Fruit fly (Drosophila melanogaster): ENCODE measurements around the gene CG2898.

Gene CG2898

dm6 chrX:10367801-10368203 is 7.4 kb upstream of the CG2898 start, which contains the start of gene CG17841:
Gene CG17841 (plus strand): TSS chrX:10368052.
- TF ChIP-seq CG4496 (GFP tag; IDR thresholded peaks at IDR 0.05) (no peak), CG12605 (GFP tag; IDR thresholded peaks at IDR 0.05) (0 out of 2 replicates have a peak, but pooled peaks have one; percentile 20), CG8301 (tag; optimal IDR thresholded peaks at IDR 0.05) (no peak)

DNA sequence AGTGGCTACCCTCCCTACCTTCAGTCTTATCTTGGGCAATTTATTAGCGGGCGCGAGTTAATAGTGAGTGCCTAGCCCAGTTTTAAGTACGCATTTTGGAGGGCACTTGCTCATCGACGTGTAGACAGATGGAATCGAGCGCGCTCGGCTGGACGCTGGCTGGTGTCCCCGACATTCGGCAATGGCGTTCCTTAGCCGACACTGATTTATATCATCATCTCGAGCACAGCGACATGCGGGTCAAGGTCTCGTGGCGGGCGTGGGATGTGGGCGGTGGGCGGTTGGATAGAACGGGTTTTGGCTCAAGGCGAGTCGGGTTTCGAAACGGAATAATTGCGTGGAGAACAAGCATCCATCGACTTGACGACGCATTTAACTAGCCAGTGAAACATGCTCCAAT is 5.9 kb upstream of the CG2898 start:
- TF ChIP-seq CG9948 (tag; optimal IDR thresholded peaks at IDR 0.05), result no peak
- TF ChIP-seq CG12605 (GFP tag; IDR thresholded peaks at IDR 0.05), result no peak
- TF ChIP-seq CG8159 (tag; optimal IDR thresholded peaks at IDR 0.05), result no peak
- TF ChIP-seq CG4496 (GFP tag; IDR thresholded peaks at IDR 0.05), result no peak
- TF ChIP-seq CG13204 (GFP tag; optimal IDR thresholded peaks at IDR 0.05), result no peak
- no peak for TF ChIP-seq CG10348 (GFP tag; IDR thresholded peaks at IDR 0.05)
- no peak for TF ChIP-seq CG34367 (tag; optimal IDR thresholded peaks at IDR 0.05)
- no peak for TF ChIP-seq CG15710 (tag; optimal IDR thresholded peaks at IDR 0.05)
- no peak for TF ChIP-seq rn (GFP tag; IDR thresholded peaks at IDR 0.05)
- TF ChIP-seq CG17806 (tag; optimal IDR thresholded peaks at IDR 0.05), result no peak
- TF ChIP-seq Snoo (tag; optimal IDR thresholded peaks at IDR 0.05), result no peak
- TF ChIP-seq Pif1B (GFP tag; optimal IDR thresholded peaks at IDR 0.05), result no peak
- TF ChIP-seq gl (tag; optimal IDR thresholded peaks at IDR 0.05), result no peak
- TF ChIP-seq D1 (tag; optimal IDR thresholded peaks at IDR 0.05), result no peak
- no peak for TF ChIP-seq CG14655 (GFP tag; optimal IDR thresholded peaks at IDR 0.05)

DNA sequence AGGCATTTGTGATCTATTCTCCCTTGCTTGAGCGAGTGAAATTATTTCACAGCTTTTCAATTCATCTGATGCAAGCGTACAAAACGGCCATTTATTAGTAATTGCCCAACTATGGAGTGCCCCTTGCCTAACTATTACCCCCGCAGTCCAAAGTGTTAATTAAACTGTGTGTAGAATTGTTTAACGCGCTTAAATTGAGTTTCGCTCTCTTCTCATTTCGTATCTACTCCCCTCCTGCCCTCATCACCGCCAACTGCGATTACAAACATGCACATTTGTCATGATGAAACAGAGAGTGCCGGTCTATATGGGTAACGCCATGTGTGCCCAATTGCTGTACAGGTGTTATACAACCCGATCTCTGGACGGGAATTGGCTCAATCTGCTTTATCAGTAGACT is 5.4 kb upstream of the CG2898 start:
- TF ChIP-seq CG10348 (GFP tag; IDR thresholded peaks at IDR 0.05) (no peak), CG12605 (GFP tag; IDR thresholded peaks at IDR 0.05) (no peak), CG8159 (tag; optimal IDR thresholded peaks at IDR 0.05) (no peak), Ets98B (GFP tag; IDR thresholded peaks at IDR 0.05) (no peak), CG13204 (GFP tag; optimal IDR thresholded peaks at IDR 0.05) (no peak), CG32121 (GFP tag; IDR thresholded peaks at IDR 0.05) (no peak), CG8301 (tag; optimal IDR thresholded peaks at IDR 0.05) (no peak), CG15710 (tag; optimal IDR thresholded peaks at IDR 0.05) (no peak), EcR (GFP tag; optimal IDR thresholded peaks at IDR 0.05) (no peak), CG17806 (tag; optimal IDR thresholded peaks at IDR 0.05) (no peak), D1 (tag; optimal IDR thresholded peaks at IDR 0.05) (no peak)

DNA sequence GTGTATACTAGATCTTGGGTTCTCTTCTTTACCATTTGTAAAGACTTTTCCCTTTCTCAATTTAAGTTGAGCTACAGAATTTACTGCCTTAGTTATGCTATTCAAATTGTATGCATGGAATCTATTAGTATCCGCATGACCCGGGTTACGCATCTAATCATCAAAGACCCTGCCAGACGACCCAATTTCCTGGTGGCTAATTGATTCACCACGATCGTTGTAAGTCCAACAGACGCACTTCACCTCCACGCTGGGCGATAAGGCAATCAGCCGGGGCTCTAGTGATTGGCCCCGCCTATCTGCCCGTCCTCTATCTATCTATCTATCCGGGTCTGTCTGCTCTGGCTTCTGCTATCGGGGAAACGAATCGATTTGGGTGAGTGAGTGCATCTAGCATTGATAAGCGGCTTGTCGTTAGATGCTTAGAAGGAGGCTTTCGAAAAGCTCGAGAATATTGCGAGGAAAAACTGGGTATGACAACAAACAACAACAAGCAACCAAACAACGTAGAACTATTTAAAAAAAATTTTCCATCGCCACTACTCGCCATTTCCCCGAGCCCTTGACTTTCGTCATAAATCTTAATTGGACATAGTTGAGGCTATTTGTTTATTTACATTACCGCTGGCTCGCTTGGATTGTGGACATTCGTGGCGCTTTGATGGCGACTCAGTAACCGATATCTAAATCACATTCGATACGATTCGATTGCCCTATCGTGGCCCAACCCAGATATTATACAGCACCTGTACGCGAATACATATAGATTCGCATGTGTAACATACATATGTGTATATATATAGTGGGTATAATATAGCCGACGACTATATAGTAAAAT is 4.8 kb upstream of the CG2898 start:
- no peak for TF ChIP-seq CG14655 (GFP tag; optimal IDR thresholded peaks at IDR 0.05)
- TF ChIP-seq EcR (GFP tag; optimal IDR thresholded peaks at IDR 0.05), result peak; percentile 68
- TF ChIP-seq CG8301 (tag; optimal IDR thresholded peaks at IDR 0.05), result no peak
- TF ChIP-seq Ets98B (GFP tag; IDR thresholded peaks at IDR 0.05), result 0 out of 2 replicates have a peak, but pooled peaks have one; percentile 8

- TF ChIP-seq Pif1A (GFP tag; optimal IDR thresholded peaks at IDR 0.05) (no peak), CG32121 (GFP tag; IDR thresholded peaks at IDR 0.05) (no peak)
These were observed 6.1 kb downstream of the CG2898 start, which contains the start of gene CG32681 for dm6 chrX:10381252-10381651. Gene CG32681 (minus strand): TSS chrX:10381352.

- TF ChIP-seq Pif1A (GFP tag; optimal IDR thresholded peaks at IDR 0.05) (no peak), CG13204 (GFP tag; optimal IDR thresholded peaks at IDR 0.05) (no peak), D1 (tag; optimal IDR thresholded peaks at IDR 0.05) (no peak), CG17806 (tag; optimal IDR thresholded peaks at IDR 0.05) (no peak), CG32121 (GFP tag; IDR thresholded peaks at IDR 0.05) (no peak), EcR (GFP tag; optimal IDR thresholded peaks at IDR 0.05) (no peak), rn (GFP tag; IDR thresholded peaks at IDR 0.05) (no peak)
These were observed 9.8 kb downstream of the CG2898 start for dm6 chrX:10384947-10385346.

DNA sequence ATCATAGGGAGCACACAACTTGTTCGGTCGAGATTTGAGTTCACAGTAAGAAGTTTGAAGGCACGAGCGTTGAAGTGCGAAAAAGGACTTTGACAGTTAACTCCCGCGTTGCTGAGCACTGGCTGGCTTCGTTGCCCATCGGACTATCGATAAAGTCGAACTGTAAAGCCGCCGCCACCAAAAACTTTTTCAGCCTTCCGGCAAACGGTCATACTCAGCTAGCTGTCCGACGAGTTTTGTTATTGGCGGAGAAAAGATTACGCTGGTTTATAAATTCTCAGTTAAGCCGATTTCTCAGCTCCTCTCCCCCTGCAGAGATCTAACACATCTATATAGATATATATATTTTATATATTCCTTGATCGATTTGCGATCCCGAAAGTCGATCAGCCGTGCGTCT is 10.6 kb downstream of the CG2898 start, which contains the start of the genes Psf3 and flw:
Gene Psf3, minus strand, starts transcription at position 105 of the 400 bp plus-strand sequence.
Gene flw, plus strand, starts transcription at position 204 of the 400 bp plus-strand sequence.
- TF ChIP-seq CG4496 (GFP tag; IDR thresholded peaks at IDR 0.05), result 0 out of 3 replicates have a peak, but pooled peaks have one; percentile 7
- no peak for TF ChIP-seq gl (tag; optimal IDR thresholded peaks at IDR 0.05)
- TF ChIP-seq Pif1A (GFP tag; optimal IDR thresholded peaks at IDR 0.05), result no peak
- peak; percentile 29 for TF ChIP-seq Pif1B (GFP tag; optimal IDR thresholded peaks at IDR 0.05)
- 0 out of 2 replicates have a peak, but pooled peaks have one; percentile 11 for TF ChIP-seq CG32121 (GFP tag; IDR thresholded peaks at IDR 0.05)
- 0 out of 2 replicates have a peak, but pooled peaks have one; percentile 29 for TF ChIP-seq CG12605 (GFP tag; IDR thresholded peaks at IDR 0.05)

DNA sequence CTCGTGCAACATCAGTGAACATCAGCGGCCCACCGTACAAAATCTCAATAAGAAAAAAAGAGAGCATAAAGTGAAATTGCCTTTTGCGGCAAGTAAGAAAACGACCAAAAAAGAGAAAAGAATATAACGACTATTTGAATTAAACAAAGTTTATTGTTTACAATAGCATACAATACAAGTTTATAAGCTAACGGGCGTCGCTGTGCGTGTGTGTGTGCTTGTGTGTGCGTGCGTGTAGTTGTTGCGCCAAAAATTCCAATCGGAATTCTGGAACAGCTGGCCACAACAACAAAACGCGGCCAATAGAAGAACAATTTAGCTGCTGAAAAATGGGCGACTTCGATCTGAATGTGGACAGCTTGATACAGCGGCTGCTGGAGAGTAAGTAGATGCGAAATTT is 11.0 kb downstream of the CG2898 start:
- TF ChIP-seq CG8159 (tag; optimal IDR thresholded peaks at IDR 0.05) (no peak), Ets98B (GFP tag; IDR thresholded peaks at IDR 0.05) (no peak), Snoo (tag; optimal IDR thresholded peaks at IDR 0.05) (no peak), CG14655 (GFP tag; optimal IDR thresholded peaks at IDR 0.05) (no peak), CG9948 (tag; optimal IDR thresholded peaks at IDR 0.05) (no peak)
